Worm (Caenorhabditis elegans) whole organism, L3 larva: ENCODE data around the gene let-756.

Experiments
- ZK546.5 ChIP-seq: sonication (generic microtip); optimal IDR thresholded peaks from 2 replicates; lab custom pipeline; 2017; ENCODE audit warnings: missing biosample characterization, missing genetic modification characterization
- aly-2 ChIP-seq: fragments of 150-350 bp; optimal IDR thresholded peaks from 2 replicates; lab custom pipeline; 2014; ENCODE audit warnings: missing biosample characterization, missing genetic modification characterization
- ama-1 ChIP-seq: fragments of 150-350 bp; optimal IDR thresholded peaks from 2 replicates; lab custom pipeline; 2018
- ceh-16 ChIP-seq: sonication (generic microtip); optimal IDR thresholded peaks from 2 replicates; lab custom pipeline; 2017; ENCODE audit warnings: missing biosample characterization, missing genetic modification characterization
- ceh-82 ChIP-seq: fragments of 150-350 bp; optimal IDR thresholded peaks from 2 replicates; lab custom pipeline; 2014; ENCODE audit warnings: missing biosample characterization, missing genetic modification characterization
- ceh-9 ChIP-seq: sonication (generic microtip); optimal IDR thresholded peaks from 2 replicates; lab custom pipeline; 2018; ENCODE audit warnings: missing biosample characterization, missing genetic modification characterization
- daf-12 ChIP-seq: fragments of 150-350 bp; optimal IDR thresholded peaks from 2 replicates; lab custom pipeline; 2014; ENCODE audit warnings: missing biosample characterization, missing genetic modification reagents, missing genetic modification characterization
- egl-27 ChIP-seq: sonication (generic microtip); optimal IDR thresholded peaks from 4 replicates; lab custom pipeline; 2017; ENCODE audit warnings: missing biosample characterization, missing genetic modification reagents, missing genetic modification characterization
- egl-5 ChIP-seq: fragments of 150-350 bp; optimal IDR thresholded peaks from 2 replicates; lab custom pipeline; 2017; ENCODE audit warnings: missing biosample characterization, missing genetic modification reagents, missing genetic modification characterization, inconsistent platforms
- elt-2 ChIP-seq: sonication (generic microtip); optimal IDR thresholded peaks from 2 replicates; lab custom pipeline; 2016; ENCODE audit warnings: missing genetic modification reagents, mild to moderate bottlenecking, missing genetic modification characterization, missing compliant biosample characterization
- elt-3 ChIP-seq, 3 experiments: fragments of 150-350 bp in 1 of 3; sonication (generic microtip) in 2 of 3; optimal IDR thresholded peaks; 2 replicates in 2 of 3; 4 replicates in 1 of 3; lab custom pipeline; 2014 to 2017; ENCODE audit warnings: missing biosample characterization in 3 of 3, missing genetic modification characterization in 3 of 3
- eor-1 ChIP-seq, 2 experiments: fragments of 150-350 bp; optimal IDR thresholded peaks; 2 replicates each; lab custom pipeline; 2014 to 2018; ENCODE audit warnings: missing biosample characterization in 2 of 2, missing genetic modification characterization in 2 of 2
- fkh-10 ChIP-seq: sonication (generic microtip); optimal IDR thresholded peaks from 2 replicates; lab custom pipeline; 2017; ENCODE audit warnings: missing biosample characterization, missing genetic modification reagents, missing genetic modification characterization
- fkh-2 ChIP-seq: fragments of 150-350 bp; optimal IDR thresholded peaks from 2 replicates; lab custom pipeline; 2014; ENCODE audit warnings: missing biosample characterization, missing genetic modification reagents, missing genetic modification characterization
- hmg-11 ChIP-seq: sonication (generic microtip); optimal IDR thresholded peaks from 2 replicates; lab custom pipeline; 2016; ENCODE audit warnings: missing genetic modification characterization, missing compliant biosample characterization
- lin-15B ChIP-seq: fragments of 150-350 bp; optimal IDR thresholded peaks from 2 replicates; lab custom pipeline; 2014; ENCODE audit warnings: missing biosample characterization, missing genetic modification characterization
- lin-39 ChIP-seq: fragments of 150-350 bp; optimal IDR thresholded peaks from 2 replicates; lab custom pipeline; 2018; ENCODE audit warnings: missing biosample characterization, missing genetic modification reagents, missing genetic modification characterization
- lsy-12 ChIP-seq: sonication (generic microtip); optimal IDR thresholded peaks from 2 replicates; lab custom pipeline; 2016; ENCODE audit warnings: mild to moderate bottlenecking, missing genetic modification characterization, missing compliant biosample characterization
- mdl-1 ChIP-seq: fragments of 150-350 bp; optimal IDR thresholded peaks from 2 replicates; lab custom pipeline; 2014; ENCODE audit warnings: missing biosample characterization, missing genetic modification characterization
- nhr-11 ChIP-seq: fragments of 150-350 bp; optimal IDR thresholded peaks from 2 replicates; lab custom pipeline; 2014; ENCODE audit warnings: missing biosample characterization, missing genetic modification characterization
- nhr-23 ChIP-seq: fragments of 150-350 bp; optimal IDR thresholded peaks from 2 replicates; lab custom pipeline; 2014; ENCODE audit warnings: missing biosample characterization, missing genetic modification reagents, missing genetic modification characterization
- nhr-43 ChIP-seq: sonication (generic microtip); optimal IDR thresholded peaks from 2 replicates; lab custom pipeline; 2016; ENCODE audit warnings: mild to moderate bottlenecking, missing genetic modification characterization, missing compliant biosample characterization; ENCODE audit not compliant: poor library complexity, severe bottlenecking
- nhr-67 ChIP-seq: fragments of 150-350 bp; optimal IDR thresholded peaks from 2 replicates; lab custom pipeline; 2014; ENCODE audit warnings: missing biosample characterization, missing genetic modification characterization
- nhr-76 ChIP-seq: fragments of 150-350 bp; sonication (generic microtip); optimal IDR thresholded peaks from 5 replicates; lab custom pipeline; 2014; ENCODE audit warnings: missing biosample characterization, missing genetic modification characterization
- nhr-77 ChIP-seq: fragments of 150-350 bp; optimal IDR thresholded peaks from 2 replicates; lab custom pipeline; 2014; ENCODE audit warnings: missing biosample characterization, missing genetic modification characterization
- pha-4 ChIP-seq: fragments of 150-350 bp; optimal IDR thresholded peaks from 2 replicates; lab custom pipeline; 2014; ENCODE audit warnings: missing biosample characterization, missing genetic modification reagents, missing genetic modification characterization
- pqm-1 ChIP-seq: fragments of 150-350 bp; optimal IDR thresholded peaks from 2 replicates; lab custom pipeline; 2017; ENCODE audit warnings: missing biosample characterization, missing genetic modification characterization, inconsistent platforms
- sea-2 ChIP-seq: fragments of 150-350 bp; sonication (generic microtip); optimal IDR thresholded peaks from 4 replicates; lab custom pipeline; 2014; ENCODE audit warnings: missing biosample characterization, missing genetic modification reagents, missing genetic modification characterization
- skn-1 ChIP-seq: fragments of 150-350 bp; optimal IDR thresholded peaks from 2 replicates; lab custom pipeline; 2014; ENCODE audit warnings: missing biosample characterization, missing genetic modification characterization
- snpc-4 ChIP-seq: fragments of 150-350 bp; optimal IDR thresholded peaks from 2 replicates; lab custom pipeline; 2014; ENCODE audit warnings: missing biosample characterization, missing genetic modification characterization
- tbx-2 ChIP-seq: sonication (generic microtip); optimal IDR thresholded peaks from 2 replicates; lab custom pipeline; 2016; ENCODE audit warnings: mild to moderate bottlenecking, missing genetic modification characterization, missing compliant biosample characterization
- unc-62 ChIP-seq: fragments of 150-350 bp; sonication (generic microtip); optimal IDR thresholded peaks from 4 replicates; lab custom pipeline; 2014; ENCODE audit warnings: missing biosample characterization, missing genetic modification reagents, missing genetic modification characterization
- zag-1 ChIP-seq: fragments of 150-350 bp; optimal IDR thresholded peaks from 2 replicates; lab custom pipeline; 2014; ENCODE audit warnings: missing biosample characterization, missing genetic modification characterization
- ztf-11 ChIP-seq: fragments of 150-350 bp; optimal IDR thresholded peaks from 2 replicates; lab custom pipeline; 2014; ENCODE audit warnings: missing biosample characterization, missing genetic modification characterization

The let-756 gene

DNA sequence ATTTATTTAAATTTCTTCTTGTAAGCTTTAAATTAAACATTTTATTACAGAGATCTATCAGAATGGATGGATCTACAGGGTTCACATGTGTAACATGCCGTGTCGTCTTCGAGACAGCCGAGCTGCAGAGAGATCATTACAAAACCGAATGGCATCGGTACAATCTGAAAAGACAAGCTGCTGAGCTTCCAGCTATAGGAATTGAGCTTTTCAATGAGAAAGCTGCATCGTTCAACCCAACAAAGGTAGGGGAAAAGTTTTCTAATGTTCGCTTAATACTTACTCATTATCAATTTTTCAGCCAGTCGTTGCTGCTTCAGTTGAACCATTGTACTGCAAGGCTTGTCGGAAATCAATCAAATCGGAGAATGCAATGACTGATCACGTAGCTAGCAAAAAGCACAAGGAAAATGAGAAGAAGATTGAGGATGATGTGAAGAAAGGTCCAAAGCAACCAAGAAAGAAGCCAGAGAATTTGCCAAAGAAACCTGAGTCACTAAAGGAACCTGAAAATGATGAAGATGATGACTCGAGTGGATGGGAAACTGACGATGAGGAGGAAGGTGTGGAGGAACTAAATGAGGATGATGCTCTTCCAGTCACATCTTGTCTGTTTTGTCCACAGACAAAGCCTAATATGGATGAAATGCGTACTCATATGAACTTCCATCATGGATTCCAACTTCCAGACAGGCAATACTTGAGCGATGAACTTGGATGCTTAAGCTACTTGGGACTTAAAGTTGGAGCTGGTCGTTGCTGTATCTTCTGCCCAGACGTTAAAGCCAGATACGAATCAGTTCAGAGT lies 25.1 kb upstream of the let-756 start, which contains the start of gene znf-622:
TSS of gene znf-622 (plus strand) at position 51 of the 808 bp plus-strand sequence.
- TF ChIP-seq ZK546.5 (tag; lab: Kevin White, UChicago) (no peak), ceh-16 (tag; lab: Kevin White, UChicago) (no peak), daf-12 (no peak), skn-1 (tag; lab: Kevin White, UChicago) (no peak), lin-15B (tag; lab: Kevin White, UChicago) (no peak), snpc-4 (tag; lab: Kevin White, UChicago) (no peak), nhr-67 (tag; lab: Kevin White, UChicago) (no peak), fkh-2 (tag; lab: Kevin White, UChicago) (no peak), nhr-77 (tag; lab: Kevin White, UChicago) (no peak), ama-1 (lab: Kevin White, UChicago) (no peak), lsy-12 (tag; lab: Kevin White, UChicago) (no peak)
- TF ChIP-seq, all 47 proteins: peak for 0

DNA sequence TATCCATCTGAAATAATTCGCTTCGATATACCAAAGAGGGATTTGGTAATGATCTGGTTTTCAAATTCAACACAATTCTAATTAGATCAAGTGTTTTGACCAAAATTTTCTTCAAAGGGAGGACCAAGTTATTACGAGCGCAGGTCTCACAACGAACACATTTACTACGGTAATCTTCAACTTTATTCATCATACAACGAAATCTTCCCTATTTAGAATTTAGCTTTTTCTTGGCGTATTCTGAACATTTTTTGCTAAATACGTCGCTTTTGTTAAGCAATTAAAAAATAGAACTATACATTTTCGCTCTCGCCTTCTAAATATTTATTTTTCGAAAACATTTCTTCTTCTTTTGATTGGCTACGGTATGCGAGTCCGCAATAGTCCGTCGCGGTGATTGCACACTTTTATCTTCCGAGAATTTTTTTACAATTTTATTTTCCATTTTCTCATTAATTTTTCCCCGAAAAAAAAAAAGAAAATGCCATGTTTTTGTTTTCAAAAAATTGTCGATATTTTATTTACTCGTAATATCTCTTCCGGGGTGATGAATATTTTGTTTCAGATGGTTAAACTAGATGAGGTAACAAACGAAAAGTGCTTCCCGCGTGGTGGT lies 23.8 kb upstream of the let-756 start, which contains the start of gene let-716:
TSS of gene let-716 (plus strand) at position 566 of the 616 bp plus-strand sequence.
- TF ChIP-seq nhr-23 (tag; lab: Kevin White, UChicago): peak; percentile 22
- no peak for TF ChIP-seq fkh-10
- TF ChIP-seq lin-15B (tag; lab: Kevin White, UChicago): peak; percentile 24
- peak; percentile 7 for TF ChIP-seq elt-2 (tag; lab: Kevin White, UChicago)
- TF ChIP-seq zag-1 (tag; lab: Kevin White, UChicago): no peak
- TF ChIP-seq ceh-16 (tag; lab: Kevin White, UChicago): no peak
- TF ChIP-seq, all 47 proteins: peak for 3

DNA sequence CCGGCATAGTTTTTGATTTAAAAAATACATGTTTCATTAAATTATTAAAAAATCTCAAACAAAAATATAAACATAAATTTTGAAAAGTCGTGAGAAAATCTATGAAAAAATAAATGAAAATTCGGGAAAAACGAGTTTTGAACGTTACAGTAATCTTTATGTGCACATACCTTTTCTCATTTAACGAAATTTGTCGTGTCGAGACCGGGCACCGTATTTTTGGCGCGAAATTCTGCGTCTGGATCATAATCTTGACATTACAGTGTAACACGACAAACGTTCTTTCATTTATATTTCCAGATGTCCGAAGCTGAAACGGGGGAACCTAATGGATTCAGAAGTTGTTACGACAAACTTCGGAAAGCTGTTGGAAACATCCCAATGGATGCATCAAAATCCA lies 17.4 kb upstream of the let-756 start, which contains the start of gene C16A3.2:
TSS of gene C16A3.2 (plus strand) at position 301 of the 400 bp plus-strand sequence.
- TF ChIP-seq unc-62 (GFP tag; lab: Kevin White, UChicago) (no peak), egl-5 (tag; lab: Kevin White, UChicago) (no peak)

DNA sequence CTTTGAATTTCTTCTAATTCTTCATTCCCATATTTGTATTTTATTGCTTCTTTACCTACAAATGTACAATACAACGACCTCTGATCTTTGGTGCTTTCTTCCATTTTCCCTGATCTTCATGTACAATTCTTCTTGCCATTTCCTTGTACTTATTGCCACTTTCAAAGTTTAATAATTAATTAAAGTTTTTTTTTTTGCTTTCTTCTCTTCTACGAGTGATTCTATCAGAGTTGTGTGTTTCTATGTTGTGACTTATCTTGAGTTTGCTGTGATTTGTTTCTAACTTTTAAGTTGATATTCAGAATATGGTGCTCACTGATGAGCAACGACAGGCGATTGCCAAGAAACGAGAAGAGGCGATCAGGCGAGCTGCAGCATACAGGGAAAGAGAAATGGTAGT lies 16.3 kb upstream of the let-756 start, which contains the start of gene smrc-1:
TSS of gene smrc-1 (plus strand) at position 301 of the 400 bp plus-strand sequence.
- TF ChIP-seq eor-1 (tag; optimal IDR thresholded peaks at IDR 0.05; lab: Kevin White, UChicago) (no peak), fkh-10 (no peak), nhr-43 (tag; lab: Kevin White, UChicago) (no peak), lsy-12 (tag; lab: Kevin White, UChicago) (no peak), fkh-2 (tag; lab: Kevin White, UChicago) (no peak), nhr-11 (tag; lab: Kevin White, UChicago) (no peak), ZK546.5 (tag; lab: Kevin White, UChicago) (no peak), ceh-9 (tag; lab: Kevin White, UChicago) (no peak), elt-2 (tag; lab: Kevin White, UChicago) (no peak), ztf-11 (tag; lab: Kevin White, UChicago) (no peak), ceh-16 (tag; lab: Kevin White, UChicago) (no peak), pqm-1 (tag; lab: Kevin White, UChicago) (no peak), mdl-1 (no peak), nhr-23 (tag; lab: Kevin White, UChicago) (no peak), aly-2 (tag; lab: Kevin White, UChicago) (no peak)
- TF ChIP-seq, all 47 proteins: peak for 0

DNA sequence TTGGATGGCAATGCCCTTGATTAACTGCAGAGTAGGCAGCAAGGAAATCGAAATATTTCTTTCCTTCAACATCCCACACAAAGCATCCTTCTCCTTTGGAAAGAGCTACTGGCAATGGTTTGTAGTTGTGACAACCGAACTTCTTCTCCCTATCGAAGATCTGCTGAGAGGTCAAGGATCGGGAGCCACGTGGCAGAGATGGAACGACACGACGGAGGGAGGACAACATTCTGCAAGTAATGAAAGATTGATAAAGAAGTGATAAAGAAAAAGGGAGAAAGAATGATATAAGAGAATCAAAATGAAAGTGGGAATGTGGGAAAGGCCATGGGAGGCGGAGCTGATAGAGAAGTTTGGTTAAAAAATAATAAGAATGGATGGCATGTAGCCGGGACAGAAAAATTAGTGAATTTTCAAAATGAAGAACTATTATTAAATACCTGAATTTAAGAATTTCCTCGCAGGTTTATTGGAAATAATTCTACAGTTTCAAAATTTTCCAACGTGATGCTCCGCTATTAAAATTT lies 11.2 kb upstream of the let-756 start, which contains the start of gene oatr-1:
TSS of gene oatr-1 (minus strand) at position 477 of the 527 bp plus-strand sequence.
- TF ChIP-seq ceh-82: no peak
- no peak for TF ChIP-seq aly-2 (tag; lab: Kevin White, UChicago)
- TF ChIP-seq sea-2 (GFP tag; lab: Kevin White, UChicago): no peak
- no peak for TF ChIP-seq lsy-12 (tag; lab: Kevin White, UChicago)
- no peak for TF ChIP-seq lin-39 (tag; lab: Kevin White, UChicago)
- no peak for TF ChIP-seq nhr-23 (tag; lab: Kevin White, UChicago)
- no peak for TF ChIP-seq elt-3 (tag; optimal IDR thresholded peaks at IDR 0.05; lab: Kevin White, UChicago)
- TF ChIP-seq zag-1 (tag; lab: Kevin White, UChicago): no peak
- no peak for TF ChIP-seq tbx-2 (tag; lab: Kevin White, UChicago)
- no peak for TF ChIP-seq nhr-76
- TF ChIP-seq egl-27: no peak
- no peak for TF ChIP-seq lin-15B (tag; lab: Kevin White, UChicago)
- TF ChIP-seq ceh-16 (tag; lab: Kevin White, UChicago): no peak
- no peak for TF ChIP-seq mdl-1
- no peak for TF ChIP-seq eor-1 (tag; optimal IDR thresholded peaks at IDR 0.05; lab: Kevin White, UChicago)
- no peak for TF ChIP-seq hmg-11 (tag; lab: Kevin White, UChicago)
- TF ChIP-seq pha-4 (tag; lab: Kevin White, UChicago): no peak
- TF ChIP-seq snpc-4 (tag; lab: Kevin White, UChicago): no peak
- TF ChIP-seq ceh-9 (tag; lab: Kevin White, UChicago): no peak
